Worm (Caenorhabditis elegans): ENCODE results near the gene F16G10.6.
A peak's percentile ranks its signal among the peaks of the same experiment; 100 is the strongest.

Gene F16G10.6

ce11 chrII:2378465-2379009 is 886 bp upstream of the F16G10.6 start:
- TF ChIP-seq B0310.2 (tag; optimal IDR thresholded peaks at IDR 0.05), result peak; percentile 43
- no peak for TF ChIP-seq sea-1 (GFP tag; conservative IDR thresholded peaks at IDR 0.05)

ce11 chrII:2374973-2375372 is 2.7 kb downstream of the F16G10.6 start, which contains the start of gene F16G10.2:
TSS of gene F16G10.2 (plus strand) at chrII:2375273.
- TF ChIP-seq hmbx-1 (tag; optimal IDR thresholded peaks at IDR 0.05), result no peak
- TF ChIP-seq F13C5.2 (tag; optimal IDR thresholded peaks at IDR 0.05), result no peak
- TF ChIP-seq flt-1 (GFP tag; IDR thresholded peaks at IDR 0.05), result no peak
- TF ChIP-seq aly-1 (tag; optimal IDR thresholded peaks at IDR 0.05), result no peak
- TF ChIP-seq sea-1 (GFP tag; conservative IDR thresholded peaks at IDR 0.05), result no peak
- TF ChIP-seq tbx-11 (GFP tag; IDR thresholded peaks at IDR 0.05), result no peak
- TF ChIP-seq tra-4 (tag; optimal IDR thresholded peaks at IDR 0.05), result no peak
- no peak for TF ChIP-seq pes-1 (GFP tag; IDR thresholded peaks at IDR 0.05)
- TF ChIP-seq ceh-36 (tag; optimal IDR thresholded peaks at IDR 0.05), result no peak
- no peak for TF ChIP-seq tbx-37 (GFP tag; conservative IDR thresholded peaks at IDR 0.05)
- TF ChIP-seq hnd-1 (tag; optimal IDR thresholded peaks at IDR 0.05), result no peak
- TF ChIP-seq ceh-13 (GFP tag; optimal IDR thresholded peaks at IDR 0.05), result no peak
- no peak for TF ChIP-seq ets-7 (tag; optimal IDR thresholded peaks at IDR 0.05)

- TF ChIP-seq tbx-11 (GFP tag; IDR thresholded peaks at IDR 0.05) (no peak), ets-7 (tag; optimal IDR thresholded peaks at IDR 0.05) (no peak), tbx-37 (GFP tag; conservative IDR thresholded peaks at IDR 0.05) (no peak), ceh-36 (tag; optimal IDR thresholded peaks at IDR 0.05) (no peak), F13C5.2 (tag; optimal IDR thresholded peaks at IDR 0.05) (no peak), hnd-1 (tag; optimal IDR thresholded peaks at IDR 0.05) (no peak), aly-1 (tag; optimal IDR thresholded peaks at IDR 0.05) (no peak)
Observed at ce11 chrII:2372090-2372489, 5.6 kb downstream of the F16G10.6 start, which contains the start of gene F16G10.3. TSS of gene F16G10.3 (plus strand) at chrII:2372390.

DNA sequence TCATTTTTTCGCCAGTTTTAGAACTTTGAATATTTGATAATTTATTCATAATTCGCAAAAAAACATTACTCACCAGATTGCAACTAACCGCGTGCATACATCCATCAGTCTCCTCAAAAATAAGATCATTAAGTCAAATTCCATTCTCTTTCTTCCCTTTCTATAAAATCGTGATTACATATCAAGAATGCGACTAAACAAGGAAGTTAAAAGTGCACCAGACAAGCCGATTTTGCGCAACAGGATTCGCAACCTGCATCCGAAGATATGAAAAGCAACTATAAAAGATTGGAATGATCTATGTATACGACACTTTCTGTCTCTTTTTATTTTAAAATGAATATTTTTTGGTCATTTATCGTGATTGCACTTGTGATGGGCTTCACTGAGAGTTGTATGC is 8.7 kb downstream of the F16G10.6 start, which contains the start of gene hpo-25:
hpo-25 (plus strand) TSS at position 301 of the 400 bp plus-strand sequence.
- TF ChIP-seq hmbx-1 (tag; optimal IDR thresholded peaks at IDR 0.05) (no peak), B0310.2 (tag; optimal IDR thresholded peaks at IDR 0.05) (no peak), hnd-1 (tag; optimal IDR thresholded peaks at IDR 0.05) (no peak), ama-1 (optimal IDR thresholded peaks at IDR 0.05) (no peak), ceh-36 (tag; optimal IDR thresholded peaks at IDR 0.05) (no peak), hmg-4 (GFP tag; optimal IDR thresholded peaks at IDR 0.05) (no peak), ets-7 (tag; optimal IDR thresholded peaks at IDR 0.05) (no peak), tbx-37 (GFP tag; conservative IDR thresholded peaks at IDR 0.05) (no peak), flt-1 (GFP tag; IDR thresholded peaks at IDR 0.05) (no peak), aly-1 (tag; optimal IDR thresholded peaks at IDR 0.05) (no peak), tra-4 (tag; optimal IDR thresholded peaks at IDR 0.05) (no peak), scrt-1 (GFP tag; IDR thresholded peaks at IDR 0.05) (no peak), pes-1 (GFP tag; IDR thresholded peaks at IDR 0.05) (no peak), ceh-13 (GFP tag; optimal IDR thresholded peaks at IDR 0.05) (no peak)

DNA sequence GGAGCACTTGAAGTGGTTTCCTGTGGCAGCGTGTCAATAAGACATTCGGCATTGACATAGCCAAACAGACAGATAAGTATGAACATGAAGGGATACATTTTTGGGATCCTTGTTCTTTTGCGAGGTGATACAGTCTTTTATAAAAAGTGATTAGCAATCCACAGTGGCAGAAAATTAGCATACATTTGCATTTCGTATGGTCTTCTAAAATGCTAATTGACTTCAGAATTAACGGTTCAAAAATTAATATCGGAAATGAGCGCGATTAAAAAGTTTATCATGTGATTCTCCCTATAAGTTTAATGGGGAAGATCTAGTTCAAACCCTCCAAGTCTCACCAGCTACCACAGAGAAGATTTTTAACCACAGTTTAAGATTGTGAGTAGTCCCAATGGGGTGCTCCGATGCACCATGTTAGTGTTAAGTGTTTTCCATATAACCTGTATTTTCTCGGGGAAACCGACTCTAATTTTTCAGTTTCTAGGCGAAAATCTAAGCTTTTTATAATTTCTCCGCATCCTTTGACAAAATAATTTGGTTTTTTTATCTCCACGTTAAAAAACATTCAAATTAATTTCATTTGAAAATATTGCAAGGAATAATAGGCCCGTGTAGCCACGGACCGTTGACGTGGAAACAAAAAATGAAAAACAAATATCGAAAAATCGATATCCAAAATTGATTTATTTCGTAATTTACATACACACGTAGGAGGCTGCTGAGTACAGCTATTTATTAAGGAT is 10.9 kb downstream of the F16G10.6 start, which contains the start of the genes F43C11.12 and F16G10.5:
F43C11.12 (minus strand) TSS at position 101 of the 743 bp plus-strand sequence.
F16G10.5 (plus strand) TSS at position 693 of the 743 bp plus-strand sequence.
- no peak for TF ChIP-seq tbx-11 (GFP tag; IDR thresholded peaks at IDR 0.05)
- no peak for TF ChIP-seq hmbx-1 (tag; optimal IDR thresholded peaks at IDR 0.05)
- TF ChIP-seq B0310.2 (tag; optimal IDR thresholded peaks at IDR 0.05), result no peak
- TF ChIP-seq flt-1 (GFP tag; IDR thresholded peaks at IDR 0.05), result no peak
- no peak for TF ChIP-seq tbx-37 (GFP tag; conservative IDR thresholded peaks at IDR 0.05)
- TF ChIP-seq ceh-13 (GFP tag; optimal IDR thresholded peaks at IDR 0.05), result no peak
- no peak for TF ChIP-seq sea-1 (GFP tag; conservative IDR thresholded peaks at IDR 0.05)
- no peak for TF ChIP-seq scrt-1 (GFP tag; IDR thresholded peaks at IDR 0.05)
- no peak for TF ChIP-seq F13C5.2 (tag; optimal IDR thresholded peaks at IDR 0.05)
- TF ChIP-seq ceh-36 (tag; optimal IDR thresholded peaks at IDR 0.05), result no peak
- no peak for TF ChIP-seq ama-1 (optimal IDR thresholded peaks at IDR 0.05)
- no peak for TF ChIP-seq ets-7 (tag; optimal IDR thresholded peaks at IDR 0.05)

ce11 chrII:2363673-2364072 is 14.0 kb downstream of the F16G10.6 start, which contains the start of gene F43C11.11:
TSS of gene F43C11.11 (minus strand) at chrII:2363773.
- TF ChIP-seq ama-1 (optimal IDR thresholded peaks at IDR 0.05), result no peak

DNA sequence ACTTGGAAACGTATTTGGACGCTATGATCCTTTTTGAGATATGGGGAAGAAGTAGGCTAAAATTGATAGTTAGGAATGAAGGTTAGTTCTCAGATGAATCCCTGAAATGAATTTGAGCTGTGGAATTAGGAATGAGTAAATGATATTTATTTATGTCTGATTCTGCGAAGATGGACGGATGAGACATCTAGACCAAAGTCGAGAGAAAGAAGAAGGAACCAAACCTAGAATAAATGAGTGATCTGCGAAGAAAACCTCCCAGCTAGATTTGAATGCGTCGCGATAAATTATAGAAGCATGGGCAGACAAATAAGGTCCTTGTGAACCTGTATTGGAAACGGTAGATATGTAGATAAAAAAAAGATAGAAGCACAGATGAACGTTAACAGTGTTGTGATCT is 17.7 kb downstream of the F16G10.6 start, which contains the start of gene F43C11.16:
F43C11.16 (minus strand) TSS at position 101 of the 400 bp plus-strand sequence.
- TF ChIP-seq hmg-4 (GFP tag; optimal IDR thresholded peaks at IDR 0.05) (no peak), F13C5.2 (tag; optimal IDR thresholded peaks at IDR 0.05) (no peak), tbx-37 (GFP tag; conservative IDR thresholded peaks at IDR 0.05) (no peak), ceh-36 (tag; optimal IDR thresholded peaks at IDR 0.05) (no peak), tra-4 (tag; optimal IDR thresholded peaks at IDR 0.05) (no peak), B0310.2 (tag; optimal IDR thresholded peaks at IDR 0.05) (no peak), flt-1 (GFP tag; IDR thresholded peaks at IDR 0.05) (no peak), pes-1 (GFP tag; IDR thresholded peaks at IDR 0.05) (no peak), hnd-1 (tag; optimal IDR thresholded peaks at IDR 0.05) (no peak), ama-1 (optimal IDR thresholded peaks at IDR 0.05) (no peak), aly-1 (tag; optimal IDR thresholded peaks at IDR 0.05) (no peak), sea-1 (GFP tag; conservative IDR thresholded peaks at IDR 0.05) (no peak), scrt-1 (GFP tag; IDR thresholded peaks at IDR 0.05) (no peak), ceh-13 (GFP tag; optimal IDR thresholded peaks at IDR 0.05) (no peak), hmbx-1 (tag; optimal IDR thresholded peaks at IDR 0.05) (no peak), tbx-11 (GFP tag; IDR thresholded peaks at IDR 0.05) (no peak), ets-7 (tag; optimal IDR thresholded peaks at IDR 0.05) (no peak)

Measured in whole organism, early embryonic.